Fruit fly (Drosophila melanogaster) whole organism, adult: ENCODE results near the gene CG2211.

Experiments
- CG12768 ChIP-seq: fragments of 200-800 bp; sonication (Bioruptor generic); optimal IDR thresholded peaks from 2 replicates; lab custom pipeline; 2017; ENCODE audit warnings: missing biosample characterization, missing genetic modification characterization, mild to moderate bottlenecking, moderate library complexity, missing genetic modification reagents
- CG7101 ChIP-seq: fragments of 200-800 bp; sonication (Bioruptor generic); optimal IDR thresholded peaks from 2 replicates; lab custom pipeline; 2018; ENCODE audit warnings: missing biosample characterization, mild to moderate bottlenecking, missing genetic modification characterization, moderate library complexity
- Clk ChIP-seq: fragments of 200-800 bp; sonication (Bioruptor generic); optimal IDR thresholded peaks from 2 replicates; lab custom pipeline; 2017; ENCODE audit warnings: missing biosample characterization, missing genetic modification characterization
- bab1 ChIP-seq: fragments of 200-800 bp; sonication (Bioruptor generic); optimal IDR thresholded peaks from 3 replicates; lab custom pipeline; 2019; ENCODE audit warnings: missing biosample characterization, mild to moderate bottlenecking, missing genetic modification characterization, moderate library complexity
- cic ChIP-seq: fragments of 200-800 bp; sonication (Bioruptor generic); optimal IDR thresholded peaks from 2 replicates; lab custom pipeline; 2017; ENCODE audit warnings: missing biosample characterization, mild to moderate bottlenecking, missing genetic modification characterization, moderate library complexity
- cnc ChIP-seq, 2 experiments: fragments of >200 bp; optimal IDR thresholded peaks; 2 replicates each; lab custom pipeline; 2017
- kay ChIP-seq: fragments of 200-800 bp; sonication (Bioruptor generic); peaks from one replicate; lab custom pipeline; 2016; ENCODE audit warnings: missing biosample characterization, missing genetic modification characterization, borderline replicate concordance
- toe ChIP-seq: fragments of 200-800 bp; sonication (Bioruptor generic); optimal IDR thresholded peaks from 2 replicates; lab custom pipeline; 2016; ENCODE audit warnings: missing biosample characterization, missing genetic modification characterization

- TF ChIP-seq bab1: no peak
- TF ChIP-seq CG12768: no peak
- no peak for TF ChIP-seq kay
- TF ChIP-seq cnc (optimal IDR thresholded peaks at IDR 0.05; lab: Kevin White, UChicago): no peak
- TF ChIP-seq Clk (GFP tag; lab: Kevin White, UChicago): no peak
- TF ChIP-seq toe (GFP tag; lab: Kevin White, UChicago): no peak
- TF ChIP-seq cic (GFP tag; lab: Kevin White, UChicago): no peak
- TF ChIP-seq CG7101 (tag; lab: Kevin White, UChicago): no peak
Observed at dm6 chr3L:1323136-1323535, 12.0 kb downstream of the CG2211 start.
